Worm (Caenorhabditis elegans): ENCODE data around the gene col-162.

- TF ChIP-seq ahr-1 (tag; optimal IDR thresholded peaks at IDR 0.05) (no peak), ceh-2 (tag; optimal IDR thresholded peaks at IDR 0.05) (no peak), ceh-30 (tag; optimal IDR thresholded peaks at IDR 0.05) (no peak), che-1 (tag; optimal IDR thresholded peaks at IDR 0.05) (no peak), fkh-10 (GFP tag; optimal IDR thresholded peaks at IDR 0.05) (no peak), gmeb-2 (tag; optimal IDR thresholded peaks at IDR 0.05) (no peak), pax-1 (tag; optimal IDR thresholded peaks at IDR 0.05) (no peak), unc-3 (GFP tag; conservative IDR thresholded peaks at IDR 0.05) (no peak), unc-3 (tag; optimal IDR thresholded peaks at IDR 0.05) (no peak), sox-4 (tag; optimal IDR thresholded peaks at IDR 0.05) (no peak)
These were observed 35.7 kb upstream of the col-162 start, which contains the start of gene cutl-1 for ce11 chrV:13406032-13406431.
